Worm (Caenorhabditis elegans): ENCODE results near the gene mtpn-1.

mtpn-1 gene

DNA sequence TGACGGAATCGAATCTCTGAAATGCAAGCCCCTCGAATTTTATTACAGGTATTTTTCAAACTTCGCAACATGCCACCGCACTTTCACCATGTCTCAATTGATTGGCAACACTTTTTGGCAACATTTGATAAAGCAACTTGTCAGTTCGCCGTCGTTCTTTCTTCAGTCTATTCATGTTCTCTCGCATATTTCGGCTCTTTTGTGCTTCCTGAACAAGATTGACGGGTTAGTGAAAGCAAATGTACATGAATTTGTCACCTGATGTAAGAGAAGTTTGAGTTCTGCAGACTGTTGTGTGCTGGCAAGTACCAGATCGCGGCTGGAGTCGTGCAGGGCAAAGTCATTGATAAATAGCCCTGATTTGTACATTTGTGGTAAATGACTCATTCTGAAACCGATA, 14.9 kb downstream of the mtpn-1 start:
- TF ChIP-seq nhr-77 (tag; optimal IDR thresholded peaks at IDR 0.05) (no peak), alr-1 (tag; optimal IDR thresholded peaks at IDR 0.05) (no peak), Y55F3AM.14 (GFP tag; optimal IDR thresholded peaks at IDR 0.05) (no peak), dmd-4 (tag; optimal IDR thresholded peaks at IDR 0.05) (no peak), aly-2 (tag; optimal IDR thresholded peaks at IDR 0.05) (no peak), ama-1 (optimal IDR thresholded peaks at IDR 0.05) (no peak), egl-27 (tag; optimal IDR thresholded peaks at IDR 0.05) (no peak), R02D3.7 (tag; optimal IDR thresholded peaks at IDR 0.05) (no peak), unc-55 (GFP tag; optimal IDR thresholded peaks at IDR 0.05) (no peak), C34F6.9 (tag; optimal IDR thresholded peaks at IDR 0.05) (no peak), peb-1 (tag; optimal IDR thresholded peaks at IDR 0.05) (no peak), unc-39 (tag; optimal IDR thresholded peaks at IDR 0.05) (no peak), ztf-4 (tag; optimal IDR thresholded peaks at IDR 0.05) (no peak), elt-1 (tag; optimal IDR thresholded peaks at IDR 0.05) (no peak), blmp-1 (tag; optimal IDR thresholded peaks at IDR 0.05; ENCODE audit: insufficient read depth) (no peak), gmeb-1 (tag; optimal IDR thresholded peaks at IDR 0.05) (no peak)

DNA sequence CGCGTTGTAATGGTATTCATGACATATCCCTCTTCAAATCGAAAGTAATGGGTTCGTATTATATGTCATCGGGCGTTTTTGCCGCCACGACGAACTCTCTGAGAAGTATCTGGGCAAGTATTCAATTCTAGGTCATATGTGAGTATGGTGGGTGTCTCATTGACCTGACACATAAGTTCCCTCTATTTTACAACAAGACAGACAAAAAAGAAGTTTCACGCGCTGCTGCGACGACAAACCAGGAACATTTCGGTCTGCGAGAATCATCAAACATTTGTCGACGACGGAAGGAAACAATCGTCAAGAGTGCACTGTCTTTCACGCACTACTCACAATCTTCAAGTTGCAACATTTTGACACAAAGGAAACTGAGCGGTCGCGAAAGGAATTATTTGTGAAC, 18.0 kb downstream of the mtpn-1 start:
- TF ChIP-seq F13H6.1 (tag; optimal IDR thresholded peaks at IDR 0.05) (peak; percentile 14), ceh-82 (tag; optimal IDR thresholded peaks at IDR 0.05) (no peak), zag-1 (tag; optimal IDR thresholded peaks at IDR 0.05) (no peak), fos-1 (tag; optimal IDR thresholded peaks at IDR 0.05) (peak; percentile 12), egl-27 (tag; optimal IDR thresholded peaks at IDR 0.05) (peak; percentile 26), nhr-10 (tag; optimal IDR thresholded peaks at IDR 0.05) (no peak), mab-5 (tag; optimal IDR thresholded peaks at IDR 0.05) (no peak), nhr-11 (tag; optimal IDR thresholded peaks at IDR 0.05) (no peak)

DNA sequence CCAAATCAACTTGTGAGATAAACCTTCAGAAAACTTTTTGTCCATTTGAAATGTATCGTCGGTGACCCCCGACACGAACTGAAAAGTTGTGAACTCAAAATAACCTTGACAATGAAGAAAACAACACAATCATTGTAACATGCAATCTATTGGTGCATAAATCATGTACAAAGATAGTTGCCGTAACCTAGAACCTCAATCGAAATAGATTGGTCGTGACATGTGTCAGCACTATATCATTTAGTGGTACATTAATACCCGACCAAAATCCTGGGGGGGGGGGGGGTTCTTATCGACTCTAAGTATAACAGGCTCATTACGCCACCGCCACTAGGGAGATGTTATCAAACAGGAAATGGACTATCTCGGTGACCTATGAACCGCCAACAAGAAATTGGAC, 19.7 kb downstream of the mtpn-1 start:
- TF ChIP-seq ceh-82 (tag; optimal IDR thresholded peaks at IDR 0.05) (no peak), unc-39 (tag; optimal IDR thresholded peaks at IDR 0.05) (no peak), ztf-11 (tag; optimal IDR thresholded peaks at IDR 0.05) (no peak), dmd-4 (tag; optimal IDR thresholded peaks at IDR 0.05) (no peak), blmp-1 (tag; optimal IDR thresholded peaks at IDR 0.05; ENCODE audit: insufficient read depth) (no peak), skn-1 (tag; optimal IDR thresholded peaks at IDR 0.05) (no peak), ztf-4 (tag; optimal IDR thresholded peaks at IDR 0.05) (no peak), nhr-25 (tag; optimal IDR thresholded peaks at IDR 0.05) (peak; percentile 32), ceh-16 (tag; optimal IDR thresholded peaks at IDR 0.05) (peak; percentile 26), Y55F3AM.14 (GFP tag; optimal IDR thresholded peaks at IDR 0.05) (no peak), zag-1 (tag; optimal IDR thresholded peaks at IDR 0.05) (no peak), nhr-21 (tag; optimal IDR thresholded peaks at IDR 0.05) (no peak)

DNA sequence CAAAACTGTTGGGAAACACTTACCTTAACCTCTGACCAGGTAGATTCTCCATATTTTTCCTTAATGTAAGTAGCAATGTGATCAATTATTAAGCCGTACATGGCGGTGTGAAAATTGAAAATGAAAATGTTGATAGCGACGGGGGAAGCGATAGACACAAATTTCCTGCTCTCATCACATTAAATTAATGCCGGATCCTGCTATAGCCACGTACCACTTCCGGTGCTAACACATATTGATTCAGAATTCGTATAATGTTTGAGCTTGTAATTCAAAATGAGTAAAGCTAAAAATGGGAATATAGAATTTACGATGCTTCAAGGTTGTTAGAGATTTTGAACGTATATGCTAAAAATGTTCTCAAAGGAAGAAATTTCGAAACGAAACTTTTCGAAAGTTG, 20.1 kb downstream of the mtpn-1 start, which contains the start of gene gcy-31:
gcy-31 (minus strand) TSS at position 101 of the 400 bp plus-strand sequence.
- TF ChIP-seq alr-1 (tag; optimal IDR thresholded peaks at IDR 0.05), result no peak
- TF ChIP-seq sma-9 (GFP tag; optimal IDR thresholded peaks at IDR 0.05), result no peak
- no peak for TF ChIP-seq sma-9 (tag; optimal IDR thresholded peaks at IDR 0.05)
- no peak for TF ChIP-seq nhr-10 (tag; optimal IDR thresholded peaks at IDR 0.05)
- no peak for TF ChIP-seq lin-13 (GFP tag; optimal IDR thresholded peaks at IDR 0.05)
- no peak for TF ChIP-seq nhr-25 (tag; optimal IDR thresholded peaks at IDR 0.05)
- no peak for TF ChIP-seq egl-27 (tag; optimal IDR thresholded peaks at IDR 0.05)
- TF ChIP-seq ceh-16 (tag; optimal IDR thresholded peaks at IDR 0.05), result no peak
- no peak for TF ChIP-seq ztf-1 (GFP tag; conservative IDR thresholded peaks at IDR 0.05)
- TF ChIP-seq nhr-21 (tag; optimal IDR thresholded peaks at IDR 0.05), result no peak
- no peak for TF ChIP-seq ZK546.5 (tag; optimal IDR thresholded peaks at IDR 0.05)
- TF ChIP-seq gmeb-1 (tag; optimal IDR thresholded peaks at IDR 0.05), result no peak
- TF ChIP-seq sem-4 (tag; optimal IDR thresholded peaks at IDR 0.05), result no peak
- no peak for TF ChIP-seq snpc-4 (tag; optimal IDR thresholded peaks at IDR 0.05)
- TF ChIP-seq ztf-4 (tag; optimal IDR thresholded peaks at IDR 0.05), result no peak
- TF ChIP-seq nhr-6 (tag; optimal IDR thresholded peaks at IDR 0.05), result no peak
- no peak for TF ChIP-seq zag-1 (tag; optimal IDR thresholded peaks at IDR 0.05)
- TF ChIP-seq nhr-77 (tag; optimal IDR thresholded peaks at IDR 0.05), result no peak
- no peak for TF ChIP-seq nhr-12 (tag; optimal IDR thresholded peaks at IDR 0.05)
- TF ChIP-seq mdl-1 (tag; optimal IDR thresholded peaks at IDR 0.05), result no peak

Data from whole organism, L2 larva.